Worm (Caenorhabditis elegans): ENCODE data around the gene bca-1.

bca-1 gene

DNA sequence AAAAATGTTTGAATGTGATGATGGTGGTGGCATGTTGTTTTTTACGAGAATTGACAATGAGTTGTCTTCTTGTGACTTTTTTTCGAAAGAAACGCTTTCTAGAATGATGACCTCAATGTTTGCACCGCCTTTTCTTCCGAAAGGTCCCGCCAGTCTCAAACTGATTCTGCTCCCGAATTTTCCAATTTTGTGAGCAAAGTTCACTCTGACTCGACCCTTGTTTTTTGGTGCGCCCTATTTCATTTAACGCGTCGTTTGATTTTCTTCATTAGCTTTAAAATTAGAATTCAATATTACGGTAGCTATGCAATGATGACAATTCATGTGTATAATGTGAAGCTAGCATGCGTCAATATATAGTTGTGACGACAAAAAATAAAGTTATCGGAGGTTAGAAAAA lies 26.1 kb upstream of the bca-1 start, which contains the start of gene lite-1:
Gene lite-1 (minus strand): TSS at position 101 of the 400 bp plus-strand sequence.
- TF ChIP-seq tab-1 (GFP tag; IDR thresholded peaks at IDR 0.05) (no peak), ztf-29 (GFP tag; IDR thresholded peaks at IDR 0.05) (no peak), med-1 (GFP tag; optimal IDR thresholded peaks at IDR 0.05; ENCODE audit: insufficient read depth) (no peak), T22C8.4 (GFP tag; IDR thresholded peaks at IDR 0.05) (no peak), ztf-23 (GFP tag; IDR thresholded peaks at IDR 0.05) (no peak)

- TF ChIP-seq tab-1 (GFP tag; IDR thresholded peaks at IDR 0.05) (no peak), ztf-29 (GFP tag; IDR thresholded peaks at IDR 0.05) (no peak), med-1 (GFP tag; optimal IDR thresholded peaks at IDR 0.05; ENCODE audit: insufficient read depth) (no peak), T22C8.4 (GFP tag; IDR thresholded peaks at IDR 0.05) (peak; percentile 53)
Observed at ce11 chrX:6224841-6225240, 20.3 kb upstream of the bca-1 start.

- TF ChIP-seq tab-1 (GFP tag; IDR thresholded peaks at IDR 0.05) (no peak), ztf-23 (GFP tag; IDR thresholded peaks at IDR 0.05) (no peak), cog-1 (tag; optimal IDR thresholded peaks at IDR 0.05) (no peak), klf-2 (GFP tag; conservative IDR thresholded peaks at IDR 0.05) (no peak), ref-1 (GFP tag; conservative IDR thresholded peaks at IDR 0.05) (no peak), ztf-29 (GFP tag; IDR thresholded peaks at IDR 0.05) (no peak), med-1 (GFP tag; optimal IDR thresholded peaks at IDR 0.05; ENCODE audit: insufficient read depth) (no peak), flt-1 (GFP tag; IDR thresholded peaks at IDR 0.05) (no peak), T22C8.4 (GFP tag; IDR thresholded peaks at IDR 0.05) (no peak)
Observed at ce11 chrX:6221097-6221496, 16.6 kb upstream of the bca-1 start.

ce11 chrX:6219892-6220291 lies 15.3 kb upstream of the bca-1 start:
- TF ChIP-seq ztf-23 (GFP tag; IDR thresholded peaks at IDR 0.05) (peak; percentile 80), ref-1 (GFP tag; conservative IDR thresholded peaks at IDR 0.05) (0 out of 2 replicates have a peak, but pooled peaks have one; percentile 54), med-1 (GFP tag; optimal IDR thresholded peaks at IDR 0.05; ENCODE audit: insufficient read depth) (no peak), T22C8.4 (GFP tag; IDR thresholded peaks at IDR 0.05) (peak; percentile 38; the same call in 1 of the 2 replicates), cog-1 (tag; optimal IDR thresholded peaks at IDR 0.05) (no peak), klf-2 (GFP tag; conservative IDR thresholded peaks at IDR 0.05) (peak; percentile 60; the same call in 1 of the 2 replicates), flt-1 (GFP tag; IDR thresholded peaks at IDR 0.05) (peak; percentile 89), tab-1 (GFP tag; IDR thresholded peaks at IDR 0.05) (peak; percentile 77), ztf-29 (GFP tag; IDR thresholded peaks at IDR 0.05) (peak; percentile 46)

- TF ChIP-seq klf-2 (GFP tag; conservative IDR thresholded peaks at IDR 0.05) (no peak), tab-1 (GFP tag; IDR thresholded peaks at IDR 0.05) (no peak), ztf-23 (GFP tag; IDR thresholded peaks at IDR 0.05) (no peak), flt-1 (GFP tag; IDR thresholded peaks at IDR 0.05) (no peak), cog-1 (tag; optimal IDR thresholded peaks at IDR 0.05) (no peak), ztf-29 (GFP tag; IDR thresholded peaks at IDR 0.05) (no peak), ref-1 (GFP tag; conservative IDR thresholded peaks at IDR 0.05) (no peak), T22C8.4 (GFP tag; IDR thresholded peaks at IDR 0.05) (no peak)
Observed at ce11 chrX:6216551-6216950, 12.0 kb upstream of the bca-1 start, which contains the start of gene lrch-1. TSS of gene lrch-1 (minus strand) at chrX:6216651.

DNA sequence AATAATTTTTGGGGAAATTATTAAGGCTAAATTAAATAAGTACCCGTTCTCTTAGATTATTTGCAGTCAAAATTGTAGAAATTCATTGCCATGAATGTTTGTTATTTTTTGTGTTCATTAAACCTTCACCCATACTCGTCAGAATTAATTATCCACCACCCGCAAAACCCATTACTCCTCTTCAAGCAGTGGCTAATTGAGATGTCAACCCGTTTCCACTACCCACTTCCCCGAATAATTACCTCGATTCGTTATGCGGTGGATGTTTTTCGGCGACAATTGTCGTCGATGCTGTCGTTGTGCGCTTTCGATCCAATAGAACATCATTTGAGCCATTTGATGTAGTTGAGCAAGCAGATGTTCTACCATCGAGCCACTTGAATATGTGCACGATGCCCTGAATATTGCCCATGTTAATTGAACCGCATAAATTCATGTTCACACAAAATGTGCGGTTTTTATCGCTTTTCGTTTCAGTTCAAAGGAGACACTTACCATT lies 6.8 kb upstream of the bca-1 start:
- TF ChIP-seq ztf-23 (GFP tag; IDR thresholded peaks at IDR 0.05) (no peak), ztf-29 (GFP tag; IDR thresholded peaks at IDR 0.05) (no peak), tab-1 (GFP tag; IDR thresholded peaks at IDR 0.05) (no peak; the same call in 1 of the 2 replicates), cog-1 (tag; optimal IDR thresholded peaks at IDR 0.05) (no peak), klf-2 (GFP tag; conservative IDR thresholded peaks at IDR 0.05) (no peak), med-1 (GFP tag; optimal IDR thresholded peaks at IDR 0.05; ENCODE audit: insufficient read depth) (no peak), T22C8.4 (GFP tag; IDR thresholded peaks at IDR 0.05) (no peak), ref-1 (GFP tag; conservative IDR thresholded peaks at IDR 0.05) (no peak), flt-1 (GFP tag; IDR thresholded peaks at IDR 0.05) (no peak)

DNA sequence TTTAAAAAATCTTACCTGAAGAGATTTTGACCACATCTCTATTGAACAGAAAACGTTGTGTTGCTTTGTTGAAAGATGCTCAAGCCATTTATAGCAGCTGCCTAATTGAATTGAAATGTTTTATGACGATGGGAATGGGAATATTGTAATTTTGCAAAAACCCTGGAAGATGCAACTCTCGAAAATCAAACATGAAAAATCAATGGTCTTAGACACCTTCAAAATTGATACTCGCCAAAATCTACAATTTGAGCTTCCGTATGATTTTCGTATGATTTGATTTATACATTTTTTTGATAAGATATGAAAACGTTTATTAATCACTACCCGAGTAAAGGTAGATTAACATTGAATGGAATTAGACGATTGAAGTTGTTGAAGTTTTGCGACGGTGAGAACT lies 3.9 kb upstream of the bca-1 start, which contains the start of gene C14F11.7:
Gene C14F11.7 (minus strand): TSS at position 101 of the 400 bp plus-strand sequence.
- no peak for TF ChIP-seq ztf-23 (GFP tag; IDR thresholded peaks at IDR 0.05)
- TF ChIP-seq tab-1 (GFP tag; IDR thresholded peaks at IDR 0.05), result no peak
- no peak for TF ChIP-seq T22C8.4 (GFP tag; IDR thresholded peaks at IDR 0.05)
- TF ChIP-seq ref-1 (GFP tag; conservative IDR thresholded peaks at IDR 0.05), result no peak
- no peak for TF ChIP-seq ztf-29 (GFP tag; IDR thresholded peaks at IDR 0.05)
- TF ChIP-seq flt-1 (GFP tag; IDR thresholded peaks at IDR 0.05), result no peak
- TF ChIP-seq cog-1 (tag; optimal IDR thresholded peaks at IDR 0.05), result no peak
- TF ChIP-seq med-1 (GFP tag; optimal IDR thresholded peaks at IDR 0.05; ENCODE audit: insufficient read depth), result no peak

DNA sequence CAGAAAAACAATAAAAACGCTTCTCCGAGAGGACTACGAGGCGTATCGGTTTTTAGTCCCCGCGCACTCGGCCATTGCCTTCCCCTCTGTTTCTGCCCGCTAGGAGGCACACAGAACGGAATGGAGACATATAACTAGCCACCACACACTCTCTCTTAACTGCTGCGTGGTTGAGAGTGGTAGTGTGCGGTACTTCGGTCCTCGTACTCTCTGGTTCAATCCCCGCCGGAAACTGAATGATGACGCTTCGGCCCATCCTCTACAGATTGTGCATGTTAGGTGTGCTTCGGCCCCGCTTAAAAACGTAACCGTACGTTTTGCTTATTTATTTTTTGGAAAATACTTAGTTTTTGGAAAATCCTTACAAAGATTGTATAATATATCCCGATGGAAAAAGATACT lies 3.1 kb upstream of the bca-1 start, which contains the start of gene T13C5.6:
Gene T13C5.6 (minus strand): TSS at position 1 of the 402 bp plus-strand sequence.
- TF ChIP-seq ref-1 (GFP tag; conservative IDR thresholded peaks at IDR 0.05), result peak; percentile 92
- peak; percentile 93 for TF ChIP-seq ztf-29 (GFP tag; IDR thresholded peaks at IDR 0.05)
- TF ChIP-seq ztf-23 (GFP tag; IDR thresholded peaks at IDR 0.05), result peak; percentile 97
- TF ChIP-seq klf-2 (GFP tag; conservative IDR thresholded peaks at IDR 0.05), result peak; percentile 98
- TF ChIP-seq T22C8.4 (GFP tag; IDR thresholded peaks at IDR 0.05), result peak; percentile 95
- TF ChIP-seq tab-1 (GFP tag; IDR thresholded peaks at IDR 0.05), result peak; percentile 99
- TF ChIP-seq med-1 (GFP tag; optimal IDR thresholded peaks at IDR 0.05; ENCODE audit: insufficient read depth), result peak; percentile 74
- peak; percentile 98 for TF ChIP-seq flt-1 (GFP tag; IDR thresholded peaks at IDR 0.05)
- TF ChIP-seq cog-1 (tag; optimal IDR thresholded peaks at IDR 0.05), result peak; percentile 94

ce11 chrX:6206305-6206704 lies 1.8 kb upstream of the bca-1 start, which contains the start of gene mtp-18:
TSS of gene mtp-18 (minus strand) at chrX:6206405.
- TF ChIP-seq T22C8.4 (GFP tag; IDR thresholded peaks at IDR 0.05) (no peak), tab-1 (GFP tag; IDR thresholded peaks at IDR 0.05) (no peak), ref-1 (GFP tag; conservative IDR thresholded peaks at IDR 0.05) (no peak)

DNA sequence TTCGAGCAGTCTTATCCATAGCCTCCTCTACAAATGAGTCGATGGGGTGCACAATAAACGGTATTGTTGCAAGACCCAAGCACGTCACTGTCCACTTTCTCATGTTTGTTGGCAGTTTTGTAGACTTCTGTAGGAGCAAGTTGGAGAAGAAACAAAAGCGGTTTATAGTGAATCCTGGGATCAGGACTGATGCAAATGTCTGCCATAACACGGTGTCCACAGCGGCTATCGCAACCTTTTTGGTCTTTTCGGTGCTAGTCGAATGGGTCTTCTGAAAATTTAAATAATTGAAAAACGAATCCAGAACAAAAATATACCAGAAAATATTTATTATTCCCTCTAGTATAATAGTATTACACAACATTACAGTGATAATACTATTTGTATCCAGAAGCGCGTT lies 779 bp upstream of the bca-1 start:
- no peak for TF ChIP-seq flt-1 (GFP tag; IDR thresholded peaks at IDR 0.05)
- TF ChIP-seq klf-2 (GFP tag; conservative IDR thresholded peaks at IDR 0.05), result no peak
- no peak for TF ChIP-seq ztf-23 (GFP tag; IDR thresholded peaks at IDR 0.05)
- no peak for TF ChIP-seq tab-1 (GFP tag; IDR thresholded peaks at IDR 0.05)
- TF ChIP-seq cog-1 (tag; optimal IDR thresholded peaks at IDR 0.05), result no peak
- TF ChIP-seq med-1 (GFP tag; optimal IDR thresholded peaks at IDR 0.05; ENCODE audit: insufficient read depth), result no peak
- TF ChIP-seq ztf-29 (GFP tag; IDR thresholded peaks at IDR 0.05), result no peak
- TF ChIP-seq T22C8.4 (GFP tag; IDR thresholded peaks at IDR 0.05), result no peak
- TF ChIP-seq ref-1 (GFP tag; conservative IDR thresholded peaks at IDR 0.05), result no peak
